Worm (Caenorhabditis elegans): ENCODE data around the gene cfap-20.
A peak's percentile ranks its signal among the peaks of the same experiment; 100 is the strongest.

Gene cfap-20

DNA sequence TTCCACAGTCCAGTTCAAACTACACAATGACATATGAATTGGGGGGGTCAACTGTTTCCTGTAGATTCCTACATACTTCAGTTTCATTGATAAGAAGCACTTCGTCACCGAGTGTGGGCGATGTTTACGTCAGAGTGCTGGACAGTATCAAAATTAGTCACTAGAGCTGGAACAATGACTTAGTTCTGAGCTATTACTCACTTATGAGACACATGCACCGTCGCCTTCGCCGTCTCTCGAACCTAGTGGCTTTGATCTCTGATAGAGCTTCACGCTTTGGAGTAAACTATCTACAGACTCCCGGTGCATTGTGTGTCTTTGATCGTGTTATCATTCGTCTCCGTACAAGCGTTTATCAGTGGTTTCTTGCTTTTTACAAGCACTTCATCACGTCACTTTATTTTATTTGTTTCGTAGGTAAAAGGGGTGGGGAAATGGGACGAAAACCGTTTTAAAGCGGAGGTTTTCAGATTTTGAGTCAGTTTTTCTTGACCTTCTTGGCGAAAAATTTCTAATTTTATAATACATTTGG, 34.1 kb upstream of the cfap-20 start:
- TF ChIP-seq atf-7 (tag; optimal IDR thresholded peaks at IDR 0.05) (peak; percentile 47), nhr-80 (tag; optimal IDR thresholded peaks at IDR 0.05) (peak; percentile 78), ztf-18 (tag; optimal IDR thresholded peaks at IDR 0.05) (no peak), dox-1 (GFP tag; IDR thresholded peaks at IDR 0.05) (peak; percentile 61)

DNA sequence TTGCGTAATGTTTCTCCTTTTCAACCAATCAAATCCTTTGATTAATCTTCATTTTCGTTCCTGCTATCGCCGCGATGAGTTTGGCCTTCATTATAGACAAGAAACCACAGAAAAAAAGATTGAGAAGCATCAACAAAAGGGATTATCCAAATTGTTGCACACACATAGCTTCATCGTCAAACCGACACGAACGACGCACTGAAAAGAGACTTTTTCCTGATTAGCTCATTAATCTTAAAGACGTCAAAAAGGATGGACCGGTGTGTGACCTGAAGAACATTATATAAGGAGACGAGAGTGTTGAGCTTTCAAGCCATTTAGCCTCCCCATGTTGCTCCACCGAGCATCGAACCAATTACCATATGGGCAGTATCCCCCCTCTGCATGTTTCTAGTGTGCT, 32.5 kb upstream of the cfap-20 start:
- TF ChIP-seq aptf-2 (GFP tag; conservative IDR thresholded peaks at IDR 0.05) = no peak
- TF ChIP-seq ztf-28 (GFP tag; IDR thresholded peaks at IDR 0.05) = no peak
- no peak for TF ChIP-seq hlh-26 (GFP tag; conservative IDR thresholded peaks at IDR 0.05)
- no peak for TF ChIP-seq ekl-4 (GFP tag; IDR thresholded peaks at IDR 0.05)
- no peak for TF ChIP-seq egrh-3 (GFP tag; IDR thresholded peaks at IDR 0.05)
- TF ChIP-seq chd-7 (tag; optimal IDR thresholded peaks at IDR 0.05) = no peak
- TF ChIP-seq unc-62 (GFP tag; optimal IDR thresholded peaks at IDR 0.05) = no peak
- no peak for TF ChIP-seq repo-1 (tag; optimal IDR thresholded peaks at IDR 0.05)
- no peak for TF ChIP-seq F22D6.2 (tag; optimal IDR thresholded peaks at IDR 0.05)
- TF ChIP-seq somi-1 (GFP tag; optimal IDR thresholded peaks at IDR 0.05) = no peak
- no peak for TF ChIP-seq attf-5 (GFP tag; optimal IDR thresholded peaks at IDR 0.05)
- no peak for TF ChIP-seq F49E8.2 (tag; optimal IDR thresholded peaks at IDR 0.05; ENCODE audit: insufficient read depth)

DNA sequence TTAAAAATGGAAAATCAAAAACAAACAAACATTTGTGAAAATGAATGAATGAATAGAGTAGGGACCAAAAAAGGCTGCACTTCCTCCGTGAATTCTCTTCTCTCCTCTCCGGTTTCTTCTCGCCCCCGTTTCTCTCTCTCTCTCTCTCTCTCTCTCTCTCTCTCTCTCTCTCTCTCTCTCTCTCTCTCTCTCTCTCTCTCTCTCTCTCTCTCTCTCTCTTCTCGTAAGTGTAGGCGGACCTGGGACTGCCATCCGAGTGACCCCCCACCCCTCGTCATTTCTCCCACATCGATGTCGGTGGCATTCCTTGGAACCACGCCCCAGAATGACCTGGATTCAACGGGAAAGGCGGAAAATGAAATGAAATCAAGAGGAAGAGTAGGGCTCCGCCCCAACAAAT, 29.5 kb upstream of the cfap-20 start:
- no peak for TF ChIP-seq ztf-18 (tag; optimal IDR thresholded peaks at IDR 0.05)
- no peak for TF ChIP-seq ztf-28 (GFP tag; IDR thresholded peaks at IDR 0.05)
- TF ChIP-seq zfh-2 (GFP tag; conservative IDR thresholded peaks at IDR 0.05) = peak; percentile 86
- TF ChIP-seq nfyb-1 (GFP tag; IDR thresholded peaks at IDR 0.05) = 0 out of 2 replicates have a peak, but pooled peaks have one; percentile 35
- no peak for TF ChIP-seq snpc-3.4 (tag; optimal IDR thresholded peaks at IDR 0.05)
- no peak for TF ChIP-seq snpc-1.3 (tag; optimal IDR thresholded peaks at IDR 0.05; ENCODE audit: insufficient read depth)
- peak; percentile 13; the same call in 1 of the 2 replicates for TF ChIP-seq mcd-1 (GFP tag; IDR thresholded peaks at IDR 0.05)
- TF ChIP-seq ceh-58 (GFP tag; IDR thresholded peaks at IDR 0.05) = no peak
- 0 out of 2 replicates have a peak, but pooled peaks have one; percentile 13 for TF ChIP-seq hmg-1.2 (GFP tag; IDR thresholded peaks at IDR 0.05)
- peak; percentile 56; the same call in 1 of the 2 replicates for TF ChIP-seq egrh-3 (GFP tag; IDR thresholded peaks at IDR 0.05)
- no peak for TF ChIP-seq madf-6 (GFP tag; IDR thresholded peaks at IDR 0.05)
- no peak for TF ChIP-seq ceh-79 (tag; optimal IDR thresholded peaks at IDR 0.05)

DNA sequence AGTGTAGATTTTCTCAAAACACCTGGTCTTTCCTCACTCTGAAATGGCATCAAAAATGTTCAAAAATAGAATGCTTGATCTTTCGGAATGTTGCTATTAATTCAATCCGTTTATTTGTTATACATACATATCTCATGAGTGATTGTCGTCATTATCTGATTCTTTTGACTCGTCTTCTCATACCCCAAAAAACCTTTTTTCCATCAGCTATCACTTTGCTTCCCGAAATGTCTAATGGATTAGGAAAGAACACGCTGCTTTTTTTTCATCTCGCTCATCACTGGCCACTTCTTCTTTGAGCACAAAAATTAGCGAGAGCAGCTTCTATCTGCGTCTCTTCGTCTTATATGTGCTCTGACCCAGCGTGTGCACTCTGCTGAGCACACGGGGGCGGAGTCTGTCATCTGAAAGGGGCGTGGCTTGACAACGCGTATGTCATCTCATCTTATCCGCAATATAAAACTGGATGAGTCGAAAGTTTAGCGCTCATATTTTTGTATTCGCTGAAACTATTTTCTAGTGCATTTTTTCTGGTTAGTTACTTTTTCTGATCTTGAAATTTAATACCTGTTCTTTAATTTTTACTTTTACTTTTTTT, 27.6 kb upstream of the cfap-20 start:
- TF ChIP-seq madf-3 (GFP tag; IDR thresholded peaks at IDR 0.05) (0 out of 2 replicates have a peak, but pooled peaks have one; percentile 19), madf-10 (tag; optimal IDR thresholded peaks at IDR 0.05) (no peak)

DNA sequence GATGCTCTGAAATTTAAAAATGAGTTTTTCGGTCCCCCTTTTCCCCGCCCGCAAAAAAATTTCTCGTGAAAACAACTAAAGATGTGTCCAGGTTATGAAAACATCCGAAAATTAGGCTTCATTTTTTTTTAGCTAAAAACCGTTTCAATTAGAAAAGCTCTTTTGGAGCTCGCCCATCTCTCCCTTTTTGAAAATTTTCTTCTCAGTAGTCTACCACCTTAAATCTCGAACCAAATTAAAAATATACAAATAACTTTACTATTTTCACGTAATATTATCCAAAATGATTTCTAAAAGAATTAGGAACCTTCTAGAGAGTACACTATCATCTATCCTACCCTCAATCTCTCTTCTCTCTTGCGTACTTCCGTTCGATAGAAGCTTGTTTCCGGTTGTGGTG, 25.0 kb upstream of the cfap-20 start:
- no peak for TF ChIP-seq unc-130 (GFP tag; optimal IDR thresholded peaks at IDR 0.05)
- TF ChIP-seq lsy-27 (tag; optimal IDR thresholded peaks at IDR 0.05; ENCODE audit: borderline replicate concordance, insufficient read depth) = no peak
- TF ChIP-seq atf-7 (tag; optimal IDR thresholded peaks at IDR 0.05) = no peak
- TF ChIP-seq sea-2 (GFP tag; IDR thresholded peaks at IDR 0.05) = no peak
- no peak for TF ChIP-seq mel-28 (tag; optimal IDR thresholded peaks at IDR 0.05; ENCODE audit: borderline replicate concordance)
- TF ChIP-seq lsl-1 (GFP tag; optimal IDR thresholded peaks at IDR 0.05) = no peak
- no peak for TF ChIP-seq tbx-9 (tag; optimal IDR thresholded peaks at IDR 0.05; ENCODE audit: borderline replicate concordance)
- no peak for TF ChIP-seq Y53F4B.3 (GFP tag; IDR thresholded peaks at IDR 0.05)
- TF ChIP-seq xnd-1 (tag; optimal IDR thresholded peaks at IDR 0.05) = no peak
- no peak for TF ChIP-seq rec-8 (tag; optimal IDR thresholded peaks at IDR 0.05)
- TF ChIP-seq let-607 (tag; optimal IDR thresholded peaks at IDR 0.05) = no peak
- TF ChIP-seq akir-1 (GFP tag; optimal IDR thresholded peaks at IDR 0.05) = no peak

Measured in whole organism, young adult.